Fruit fly (Drosophila melanogaster): ENCODE results near the gene TTLL5.
"Not testable (repeated sequence)": the region's sequence is repeated elsewhere in the genome, so short reads cannot be mapped to it uniquely, and the experiment has no call there.

Gene TTLL5

dm6 chr3R:25122736-25123211, at the start of gene TTLL5, which contains the start of gene CG31510:
TSS of gene TTLL5 (minus strand) at chr3R:25122920.
TSS of gene CG31510 (minus strand) at chr3R:25122920.
- TF ChIP-seq h (optimal IDR thresholded peaks at IDR 0.05) (no peak), insv (optimal IDR thresholded peaks at IDR 0.05) (no peak), Sin3A (optimal IDR thresholded peaks at IDR 0.05) (peak; percentile 19)

DNA sequence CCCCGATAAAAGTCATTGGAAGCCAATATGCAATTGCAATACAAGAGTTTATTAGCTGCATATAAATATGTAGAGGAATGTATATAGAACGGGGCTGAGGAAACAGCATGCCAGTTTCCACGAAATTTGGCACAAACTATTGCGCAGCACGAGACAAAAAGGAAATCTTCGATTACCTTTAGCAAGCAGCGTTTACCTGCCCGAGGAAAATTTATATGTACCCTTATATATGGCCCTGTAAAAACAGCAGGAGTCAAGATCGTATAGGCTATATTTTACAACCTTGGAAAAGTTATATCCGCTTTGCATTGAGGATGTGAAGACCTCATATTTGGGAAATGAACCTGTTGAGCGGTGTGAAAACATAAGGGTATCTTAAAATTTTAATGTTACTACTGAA, 49.6 kb upstream of the TTLL5 start:
- TF ChIP-seq Sin3A (optimal IDR thresholded peaks at IDR 0.05): no peak
- TF ChIP-seq h (optimal IDR thresholded peaks at IDR 0.05): no peak

DNA sequence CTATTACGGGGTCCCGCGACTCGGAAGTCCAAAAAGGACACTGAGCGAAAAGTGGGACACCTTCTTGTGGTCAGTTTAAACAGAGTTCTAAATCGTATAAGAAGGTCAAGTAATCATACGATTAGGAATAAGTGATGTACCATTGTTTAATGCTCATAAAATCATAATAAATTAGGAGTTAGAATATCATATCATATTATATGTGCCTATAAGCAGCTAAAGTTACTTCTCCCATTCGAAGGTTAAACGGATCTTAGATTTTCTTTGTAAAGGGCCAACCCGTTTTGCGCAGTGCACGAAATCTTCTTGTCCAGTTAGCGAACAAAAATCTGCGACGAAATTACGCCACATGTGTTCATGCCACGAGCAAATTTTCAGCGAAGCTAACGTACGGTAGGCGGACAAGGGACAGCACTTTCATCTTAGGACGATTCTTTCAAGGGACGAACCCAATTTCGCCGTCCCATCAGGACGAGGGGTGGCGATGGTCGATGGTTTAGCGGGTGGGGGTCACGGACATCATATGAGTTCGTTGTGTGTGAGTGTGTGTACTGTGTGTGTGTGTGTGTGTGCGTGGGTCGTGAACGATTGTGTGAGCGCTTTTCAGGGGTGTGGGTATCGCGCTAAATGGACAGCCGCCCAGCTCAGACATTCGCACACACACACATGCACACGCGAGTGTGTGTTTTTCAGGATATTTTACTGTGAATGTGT, 45.7 kb upstream of the TTLL5 start:
- TF ChIP-seq psq (optimal IDR thresholded peaks at IDR 0.05) (no peak), Sin3A (optimal IDR thresholded peaks at IDR 0.05) (no peak), Myc (optimal IDR thresholded peaks at IDR 0.05) (no peak), ttk (optimal IDR thresholded peaks at IDR 0.05) (no peak), insv (optimal IDR thresholded peaks at IDR 0.05) (no peak), h (optimal IDR thresholded peaks at IDR 0.05) (no peak)

DNA sequence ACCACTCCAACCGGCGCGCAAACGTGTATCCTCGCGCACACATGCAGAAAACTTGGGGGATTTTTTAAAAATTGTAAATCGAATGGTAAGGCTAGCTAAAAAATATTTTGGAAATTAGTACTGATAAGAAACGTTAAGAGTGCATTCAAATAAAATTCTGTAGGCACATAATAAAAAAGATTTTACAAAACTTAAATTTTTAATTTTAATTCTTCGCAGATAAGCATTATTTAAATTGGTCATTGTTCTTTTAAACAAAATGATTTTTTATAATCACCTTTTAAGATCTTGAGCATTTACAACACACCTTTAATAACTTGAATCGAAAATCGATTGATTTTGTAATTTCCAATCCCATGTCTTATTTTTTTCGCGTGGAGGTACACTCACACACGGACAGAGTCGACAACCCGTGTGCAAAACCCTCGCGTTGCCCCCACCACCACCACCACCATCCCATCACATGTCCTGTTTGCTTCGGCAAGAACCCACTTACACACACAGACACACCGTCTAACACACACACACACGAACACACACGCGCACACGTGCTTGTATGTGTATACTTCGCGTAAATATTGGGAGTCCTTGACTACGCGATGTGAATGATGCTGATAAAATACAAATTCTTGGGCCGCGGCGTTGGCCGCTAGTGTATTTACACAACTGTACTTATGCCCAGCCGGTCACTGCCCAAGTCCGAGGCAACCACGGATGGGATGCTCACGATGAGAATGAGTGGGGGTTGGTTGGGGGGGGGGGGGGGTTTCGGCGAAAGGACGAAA, 44.9 kb upstream of the TTLL5 start:
- no peak for TF ChIP-seq psq (optimal IDR thresholded peaks at IDR 0.05)
- no peak for TF ChIP-seq h (optimal IDR thresholded peaks at IDR 0.05)
- no peak for TF ChIP-seq insv (optimal IDR thresholded peaks at IDR 0.05)
- no peak for TF ChIP-seq ttk (optimal IDR thresholded peaks at IDR 0.05)
- TF ChIP-seq Sin3A (optimal IDR thresholded peaks at IDR 0.05): no peak
- no peak for TF ChIP-seq Myc (optimal IDR thresholded peaks at IDR 0.05)

- TF ChIP-seq Myc (optimal IDR thresholded peaks at IDR 0.05) (no peak), psq (optimal IDR thresholded peaks at IDR 0.05) (no peak), Sin3A (optimal IDR thresholded peaks at IDR 0.05) (no peak), ttk (optimal IDR thresholded peaks at IDR 0.05) (no peak), h (optimal IDR thresholded peaks at IDR 0.05) (no peak), insv (optimal IDR thresholded peaks at IDR 0.05) (no peak)
Observed at dm6 chr3R:25166788-25167187, 44.1 kb upstream of the TTLL5 start.

DNA sequence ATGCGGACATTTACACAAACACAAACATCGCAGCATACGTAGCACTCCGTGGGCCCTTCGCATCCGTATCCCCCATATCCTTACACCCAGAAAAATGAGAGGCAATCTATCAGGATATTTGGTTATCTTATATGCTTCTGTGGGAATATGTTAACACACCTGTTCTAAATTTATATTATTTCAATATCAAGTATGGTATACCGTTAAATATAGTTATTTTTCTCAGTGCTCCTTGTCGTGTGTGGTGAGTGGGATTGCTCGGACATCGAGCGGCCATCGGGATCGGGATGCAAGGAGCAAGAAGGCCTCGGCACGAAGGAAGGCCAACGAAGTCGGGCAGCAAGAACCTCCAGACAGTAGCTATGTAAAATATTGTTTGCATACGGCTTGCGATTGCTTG, 38.8 kb upstream of the TTLL5 start:
- TF ChIP-seq insv (optimal IDR thresholded peaks at IDR 0.05): no peak
- TF ChIP-seq Sin3A (optimal IDR thresholded peaks at IDR 0.05): no peak
- no peak for TF ChIP-seq psq (optimal IDR thresholded peaks at IDR 0.05)
- TF ChIP-seq ttk (optimal IDR thresholded peaks at IDR 0.05): no peak
- TF ChIP-seq Myc (optimal IDR thresholded peaks at IDR 0.05): no peak
- TF ChIP-seq h (optimal IDR thresholded peaks at IDR 0.05): no peak

DNA sequence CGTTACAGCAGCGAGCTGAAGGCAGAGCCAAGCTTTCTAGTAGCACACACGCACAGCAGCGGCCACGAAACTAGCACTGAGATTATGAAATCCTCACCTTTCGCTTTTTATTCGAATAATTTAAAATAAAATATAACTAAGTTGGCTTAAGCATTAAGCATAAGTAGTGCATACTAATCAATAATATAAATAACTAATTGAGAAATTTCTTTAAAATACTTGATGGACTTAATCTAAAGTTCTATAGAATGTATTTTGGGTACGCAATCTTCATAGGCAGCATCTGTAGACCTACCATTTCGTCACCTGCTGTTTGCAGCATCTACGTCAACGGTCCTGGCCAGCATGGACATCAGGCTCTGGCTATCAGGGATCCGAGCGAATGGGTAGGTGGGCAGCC, 29.6 kb upstream of the TTLL5 start:
- no peak for TF ChIP-seq Myc (optimal IDR thresholded peaks at IDR 0.05)
- TF ChIP-seq h (optimal IDR thresholded peaks at IDR 0.05): no peak
- TF ChIP-seq Sin3A (optimal IDR thresholded peaks at IDR 0.05): no peak
- no peak for TF ChIP-seq insv (optimal IDR thresholded peaks at IDR 0.05)
- TF ChIP-seq psq (optimal IDR thresholded peaks at IDR 0.05): no peak
- no peak for TF ChIP-seq ttk (optimal IDR thresholded peaks at IDR 0.05)

dm6 chr3R:25137565-25138367, 15.0 kb upstream of the TTLL5 start, which contains the start of gene danr:
TSS of gene danr (plus strand) at chr3R:25138072.
- TF ChIP-seq Myc (optimal IDR thresholded peaks at IDR 0.05) (no peak), insv (optimal IDR thresholded peaks at IDR 0.05) (no peak), h (optimal IDR thresholded peaks at IDR 0.05) (no peak), Sin3A (optimal IDR thresholded peaks at IDR 0.05) (no peak), ttk (optimal IDR thresholded peaks at IDR 0.05) (no peak), psq (optimal IDR thresholded peaks at IDR 0.05) (no peak)

dm6 chr3R:25131042-25131441, 8.3 kb upstream of the TTLL5 start, which contains the start of gene Bili:
TSS of gene Bili (plus strand) at chr3R:25131306.
- not testable (repeated sequence) for TF ChIP-seq Sin3A, Myc, h (optimal IDR thresholded peaks at IDR 0.05)

dm6 chr3R:25127231-25127689, 4.5 kb upstream of the TTLL5 start, which contains the start of the genes Mocs2A, Mocs2B and Clbn:
TSS of gene Mocs2A (minus strand) at chr3R:25127359.
TSS of gene Mocs2B (minus strand) at chr3R:25127359.
TSS of gene Clbn (plus strand) at chr3R:25127502.
- no peak for TF ChIP-seq psq (optimal IDR thresholded peaks at IDR 0.05)
- TF ChIP-seq Sin3A (optimal IDR thresholded peaks at IDR 0.05): no peak
- TF ChIP-seq ttk (optimal IDR thresholded peaks at IDR 0.05): no peak
- TF ChIP-seq insv (optimal IDR thresholded peaks at IDR 0.05): no peak
- no peak for TF ChIP-seq h (optimal IDR thresholded peaks at IDR 0.05)
- no peak for TF ChIP-seq Myc (optimal IDR thresholded peaks at IDR 0.05)

dm6 chr3R:25126823-25127222, 4.1 kb upstream of the TTLL5 start:
- TF ChIP-seq Myc (optimal IDR thresholded peaks at IDR 0.05) (no peak), ttk (optimal IDR thresholded peaks at IDR 0.05) (no peak), psq (optimal IDR thresholded peaks at IDR 0.05) (no peak), insv (optimal IDR thresholded peaks at IDR 0.05) (no peak), Sin3A (optimal IDR thresholded peaks at IDR 0.05) (no peak), h (optimal IDR thresholded peaks at IDR 0.05) (no peak)

Data from Kc167 (cell line).